Worm (Caenorhabditis elegans): ENCODE results near the gene Y49F6B.20.
A peak's percentile ranks its signal among the peaks of the same experiment; 100 is the strongest.

The Y49F6B.20 gene

ce11 chrII:3504717-3505116, 34.3 kb upstream of the Y49F6B.20 start, which contains the start of gene cyh-1:
Gene cyh-1, plus strand, starts transcription at chrII:3505017.
- TF ChIP-seq Y55F3AM.14 (GFP tag; optimal IDR thresholded peaks at IDR 0.05) (no peak), elt-3 (tag; optimal IDR thresholded peaks at IDR 0.05) (no peak), fos-1 (tag; optimal IDR thresholded peaks at IDR 0.05) (no peak), ztf-1 (GFP tag; conservative IDR thresholded peaks at IDR 0.05) (no peak), sma-9 (GFP tag; optimal IDR thresholded peaks at IDR 0.05) (no peak), sma-9 (tag; optimal IDR thresholded peaks at IDR 0.05) (no peak), crh-2 (tag; optimal IDR thresholded peaks at IDR 0.05) (no peak), nhr-6 (tag; optimal IDR thresholded peaks at IDR 0.05) (no peak), R02D3.7 (tag; optimal IDR thresholded peaks at IDR 0.05) (no peak), nhr-12 (tag; optimal IDR thresholded peaks at IDR 0.05) (no peak), snpc-4 (tag; optimal IDR thresholded peaks at IDR 0.05) (no peak), ztf-11 (tag; optimal IDR thresholded peaks at IDR 0.05) (no peak), F13H6.1 (tag; optimal IDR thresholded peaks at IDR 0.05) (no peak), peb-1 (tag; optimal IDR thresholded peaks at IDR 0.05) (no peak), nhr-77 (tag; optimal IDR thresholded peaks at IDR 0.05) (no peak), egl-27 (tag; optimal IDR thresholded peaks at IDR 0.05) (no peak), alr-1 (tag; optimal IDR thresholded peaks at IDR 0.05) (no peak), C34F6.9 (tag; optimal IDR thresholded peaks at IDR 0.05) (no peak)

- TF ChIP-seq unc-39 (tag; optimal IDR thresholded peaks at IDR 0.05) = no peak
- TF ChIP-seq ceh-16 (tag; optimal IDR thresholded peaks at IDR 0.05) = no peak
- TF ChIP-seq nhr-25 (tag; optimal IDR thresholded peaks at IDR 0.05) = peak; percentile 56
- no peak for TF ChIP-seq ztf-11 (tag; optimal IDR thresholded peaks at IDR 0.05)
- peak; percentile 86 for TF ChIP-seq unc-55 (GFP tag; optimal IDR thresholded peaks at IDR 0.05)
- TF ChIP-seq skn-1 (tag; optimal IDR thresholded peaks at IDR 0.05) = no peak
- peak; percentile 78 for TF ChIP-seq lin-13 (GFP tag; optimal IDR thresholded peaks at IDR 0.05)
- no peak for TF ChIP-seq nhr-10 (tag; optimal IDR thresholded peaks at IDR 0.05)
- TF ChIP-seq lin-11 (tag; optimal IDR thresholded peaks at IDR 0.05) = peak; percentile 12
- TF ChIP-seq ztf-1 (GFP tag; conservative IDR thresholded peaks at IDR 0.05) = no peak
- peak; percentile 51 for TF ChIP-seq mab-5 (tag; optimal IDR thresholded peaks at IDR 0.05)
- peak; percentile 77 for TF ChIP-seq sma-3 (GFP tag; optimal IDR thresholded peaks at IDR 0.05)
- peak; percentile 26 for TF ChIP-seq fos-1 (tag; optimal IDR thresholded peaks at IDR 0.05)
- no peak for TF ChIP-seq mbf-1 (tag; optimal IDR thresholded peaks at IDR 0.05)
- TF ChIP-seq nhr-129 (tag; optimal IDR thresholded peaks at IDR 0.05) = peak; percentile 46
- TF ChIP-seq R02D3.7 (tag; optimal IDR thresholded peaks at IDR 0.05) = peak; percentile 19
- peak; percentile 74 for TF ChIP-seq F13H6.1 (tag; optimal IDR thresholded peaks at IDR 0.05)
- peak; percentile 33 for TF ChIP-seq zag-1 (tag; optimal IDR thresholded peaks at IDR 0.05)
- peak; percentile 71 for TF ChIP-seq gmeb-1 (tag; optimal IDR thresholded peaks at IDR 0.05)
- TF ChIP-seq lsy-2 (tag; optimal IDR thresholded peaks at IDR 0.05) = peak; percentile 84 to 88
- TF ChIP-seq egl-27 (tag; optimal IDR thresholded peaks at IDR 0.05) = no peak
- peak; percentile 47 for TF ChIP-seq sem-4 (tag; optimal IDR thresholded peaks at IDR 0.05)
- peak; percentile 25 for TF ChIP-seq Y55F3AM.14 (GFP tag; optimal IDR thresholded peaks at IDR 0.05)
- peak; percentile 46 for TF ChIP-seq nhr-6 (tag; optimal IDR thresholded peaks at IDR 0.05)
- no peak for TF ChIP-seq alr-1 (tag; optimal IDR thresholded peaks at IDR 0.05)
- TF ChIP-seq nhr-21 (tag; optimal IDR thresholded peaks at IDR 0.05) = peak; percentile 36
- peak; percentile 73 for TF ChIP-seq crh-2 (tag; optimal IDR thresholded peaks at IDR 0.05)
- TF ChIP-seq C34F6.9 (tag; optimal IDR thresholded peaks at IDR 0.05) = peak; percentile 91
- TF ChIP-seq snpc-4 (tag; optimal IDR thresholded peaks at IDR 0.05) = peak; percentile 23
- no peak for TF ChIP-seq nhr-237 (tag; optimal IDR thresholded peaks at IDR 0.05)
- no peak for TF ChIP-seq lin-39 (tag; optimal IDR thresholded peaks at IDR 0.05)
These were observed 32.3 kb upstream of the Y49F6B.20 start, which contains the start of the genes col-71 and Y49F6B.2 for ce11 chrII:3502520-3503323. Gene col-71, minus strand, starts transcription at chrII:3502570. Gene Y49F6B.2, plus strand, starts transcription at chrII:3502968.

ce11 chrII:3502011-3502410, 31.6 kb upstream of the Y49F6B.20 start:
- TF ChIP-seq nhr-129 (tag; optimal IDR thresholded peaks at IDR 0.05) = no peak

- TF ChIP-seq lsy-2 (tag; optimal IDR thresholded peaks at IDR 0.05) (no peak), zag-1 (tag; optimal IDR thresholded peaks at IDR 0.05) (no peak), R02D3.7 (tag; optimal IDR thresholded peaks at IDR 0.05) (no peak), Y55F3AM.14 (GFP tag; optimal IDR thresholded peaks at IDR 0.05) (no peak), sma-3 (GFP tag; optimal IDR thresholded peaks at IDR 0.05) (no peak), elt-3 (tag; optimal IDR thresholded peaks at IDR 0.05) (no peak), fos-1 (tag; optimal IDR thresholded peaks at IDR 0.05) (no peak), nhr-11 (tag; optimal IDR thresholded peaks at IDR 0.05) (no peak), mbf-1 (tag; optimal IDR thresholded peaks at IDR 0.05) (no peak), lin-39 (tag; optimal IDR thresholded peaks at IDR 0.05) (no peak), nhr-237 (tag; optimal IDR thresholded peaks at IDR 0.05) (no peak), ztf-1 (GFP tag; conservative IDR thresholded peaks at IDR 0.05) (no peak)
These were observed 29.9 kb upstream of the Y49F6B.20 start for ce11 chrII:3500373-3500772.

Data from whole organism, L2 larva.